Worm (Caenorhabditis elegans): ENCODE measurements around the gene Y41C4A.6.

Y41C4A.6 gene

ce11 chrIII:11726590-11726989 is 30.2 kb downstream of the Y41C4A.6 start, which contains the start of gene Y41C4A.12:
TSS of gene Y41C4A.12 (minus strand) at chrIII:11726690.
- TF ChIP-seq ceh-19 (GFP tag; optimal IDR thresholded peaks at IDR 0.05) (no peak), ceh-2 (tag; optimal IDR thresholded peaks at IDR 0.05) (no peak), ceh-45 (GFP tag; IDR thresholded peaks at IDR 0.05) (no peak), hlh-15 (tag; optimal IDR thresholded peaks at IDR 0.05) (no peak)

- TF ChIP-seq elt-2 (tag; optimal IDR thresholded peaks at IDR 0.05): peak; percentile 80
- TF ChIP-seq K02D7.2 (tag; optimal IDR thresholded peaks at IDR 0.05): no peak
These were observed 30.6 kb downstream of the Y41C4A.6 start for ce11 chrIII:11727010-11727409.

- TF ChIP-seq Y22D7AL.16 (tag; optimal IDR thresholded peaks at IDR 0.05) (no peak), nhr-11 (tag; optimal IDR thresholded peaks at IDR 0.05) (no peak), pha-4 (tag; optimal IDR thresholded peaks at IDR 0.05) (no peak), zip-5 (tag; optimal IDR thresholded peaks at IDR 0.05) (no peak), rnt-1 (tag; optimal IDR thresholded peaks at IDR 0.05) (no peak), ceh-6 (GFP tag; optimal IDR thresholded peaks at IDR 0.05) (no peak), ceh-31 (tag; optimal IDR thresholded peaks at IDR 0.05) (no peak), ceh-18 (tag; optimal IDR thresholded peaks at IDR 0.05) (no peak), pqm-1 (tag; optimal IDR thresholded peaks at IDR 0.05) (no peak), C38D4.7 (GFP tag; optimal IDR thresholded peaks at IDR 0.05) (no peak), pag-3 (tag; optimal IDR thresholded peaks at IDR 0.05; ENCODE audit: borderline replicate concordance) (no peak), K09A11.1 (tag; optimal IDR thresholded peaks at IDR 0.05; ENCODE audit: insufficient read depth) (no peak), fkh-10 (GFP tag; optimal IDR thresholded peaks at IDR 0.05) (no peak), unc-86 (tag; optimal IDR thresholded peaks at IDR 0.05) (no peak), ztf-16 (tag; optimal IDR thresholded peaks at IDR 0.05) (no peak), tbx-2 (tag; optimal IDR thresholded peaks at IDR 0.05) (no peak)
These were observed 33.9 kb downstream of the Y41C4A.6 start, which contains the start of gene Y41C4A.18 for ce11 chrIII:11730312-11730711. TSS of gene Y41C4A.18 (plus strand) at chrIII:11730612.

- TF ChIP-seq ceh-22 (tag; optimal IDR thresholded peaks at IDR 0.05) (no peak), C08G9.2 (tag; optimal IDR thresholded peaks at IDR 0.05) (no peak), K02D7.2 (tag; optimal IDR thresholded peaks at IDR 0.05) (no peak), pqm-1 (tag; optimal IDR thresholded peaks at IDR 0.05) (no peak), ceh-30 (tag; optimal IDR thresholded peaks at IDR 0.05) (no peak), ceh-14 (tag; optimal IDR thresholded peaks at IDR 0.05) (no peak), unc-42 (tag; optimal IDR thresholded peaks at IDR 0.05) (no peak), mec-3 (tag; optimal IDR thresholded peaks at IDR 0.05; ENCODE audit: borderline replicate concordance) (no peak), dve-1 (tag; optimal IDR thresholded peaks at IDR 0.05) (no peak), pha-2 (tag; optimal IDR thresholded peaks at IDR 0.05) (no peak), ceh-34 (tag; optimal IDR thresholded peaks at IDR 0.05) (no peak), dmd-4 (tag; optimal IDR thresholded peaks at IDR 0.05; ENCODE audit: borderline replicate concordance) (no peak), ahr-1 (tag; optimal IDR thresholded peaks at IDR 0.05) (no peak), odd-2 (tag; optimal IDR thresholded peaks at IDR 0.05) (no peak), C38D4.7 (GFP tag; optimal IDR thresholded peaks at IDR 0.05) (no peak), pros-1 (tag; optimal IDR thresholded peaks at IDR 0.05) (no peak), fkh-6 (tag; optimal IDR thresholded peaks at IDR 0.05) (no peak), syd-9 (tag; optimal IDR thresholded peaks at IDR 0.05) (no peak)
These were observed 34.5 kb downstream of the Y41C4A.6 start for ce11 chrIII:11730850-11731249.

- TF ChIP-seq ceh-9 (tag; optimal IDR thresholded peaks at IDR 0.05) (no peak), ceh-19 (GFP tag; optimal IDR thresholded peaks at IDR 0.05) (no peak), T23F11.4 (GFP tag; optimal IDR thresholded peaks at IDR 0.05) (no peak), pat-9 (tag; optimal IDR thresholded peaks at IDR 0.05) (no peak), fkh-6 (tag; optimal IDR thresholded peaks at IDR 0.05) (no peak)
These were observed 35.1 kb downstream of the Y41C4A.6 start for ce11 chrIII:11731491-11731890.

Measured in whole organism, late embryonic.